Worm (Caenorhabditis elegans): ENCODE measurements around the gene C06C3.7.

The C06C3.7 gene

DNA sequence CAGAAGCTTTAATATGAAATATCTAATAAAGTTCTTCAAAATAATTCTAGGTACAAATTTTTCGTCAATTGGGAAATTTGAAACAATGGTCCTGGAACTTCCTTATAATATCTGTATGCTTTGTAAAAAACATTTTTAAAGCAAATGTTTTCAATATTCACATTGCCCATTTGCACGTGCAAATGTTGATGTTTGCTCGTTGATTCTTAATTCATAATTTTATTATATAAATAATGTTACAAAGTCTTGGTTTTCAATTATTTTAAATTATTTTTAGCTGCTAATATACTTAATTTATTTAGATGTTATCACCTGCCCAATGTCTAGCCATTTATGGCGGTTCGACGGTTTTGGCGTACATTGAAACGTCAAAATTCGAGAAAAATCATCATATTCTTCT is 36.6 kb downstream of the C06C3.7 start, which contains the start of gene M176.11:
TSS of gene M176.11 (plus strand) at position 301 of the 400 bp plus-strand sequence.
- no peak for TF ChIP-seq flt-1 (GFP tag; IDR thresholded peaks at IDR 0.05)
- no peak for TF ChIP-seq tra-4 (tag; optimal IDR thresholded peaks at IDR 0.05)
- no peak for TF ChIP-seq hnd-1 (tag; optimal IDR thresholded peaks at IDR 0.05)
- no peak for TF ChIP-seq tbx-11 (GFP tag; IDR thresholded peaks at IDR 0.05)

DNA sequence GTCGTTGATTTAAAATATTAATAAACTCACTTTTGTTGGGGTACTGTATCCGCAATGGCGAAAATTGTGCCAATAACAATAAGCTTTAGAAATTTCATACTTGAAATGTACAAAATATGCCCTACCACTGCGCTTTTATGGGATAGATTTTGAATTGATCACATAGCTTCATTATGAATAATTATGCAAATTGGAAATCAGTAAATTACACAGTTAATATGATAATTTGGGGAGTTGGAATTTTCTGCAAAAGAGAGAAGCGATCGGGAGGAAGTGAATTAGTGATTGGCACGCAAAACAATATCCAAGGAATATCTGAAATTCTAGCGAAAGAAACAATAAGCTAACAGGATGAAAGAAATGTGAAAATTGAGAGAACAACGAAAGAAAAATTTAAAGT is 40.7 kb downstream of the C06C3.7 start, which contains the start of gene M176.10:
TSS of gene M176.10 (minus strand) at position 101 of the 400 bp plus-strand sequence.
- TF ChIP-seq tbx-37 (GFP tag; conservative IDR thresholded peaks at IDR 0.05) (no peak), ceh-36 (tag; optimal IDR thresholded peaks at IDR 0.05) (no peak), flt-1 (GFP tag; IDR thresholded peaks at IDR 0.05) (no peak), pes-1 (GFP tag; IDR thresholded peaks at IDR 0.05) (no peak), ama-1 (optimal IDR thresholded peaks at IDR 0.05) (no peak), tbx-11 (GFP tag; IDR thresholded peaks at IDR 0.05) (no peak), B0310.2 (tag; optimal IDR thresholded peaks at IDR 0.05) (no peak), sea-1 (GFP tag; conservative IDR thresholded peaks at IDR 0.05) (no peak), ets-7 (tag; optimal IDR thresholded peaks at IDR 0.05) (no peak), scrt-1 (GFP tag; IDR thresholded peaks at IDR 0.05) (no peak), tra-4 (tag; optimal IDR thresholded peaks at IDR 0.05) (no peak), hnd-1 (tag; optimal IDR thresholded peaks at IDR 0.05) (no peak), hmbx-1 (tag; optimal IDR thresholded peaks at IDR 0.05) (no peak), hmg-4 (GFP tag; optimal IDR thresholded peaks at IDR 0.05) (no peak), F13C5.2 (tag; optimal IDR thresholded peaks at IDR 0.05) (no peak), aly-1 (tag; optimal IDR thresholded peaks at IDR 0.05) (no peak), ceh-13 (GFP tag; optimal IDR thresholded peaks at IDR 0.05) (no peak)

DNA sequence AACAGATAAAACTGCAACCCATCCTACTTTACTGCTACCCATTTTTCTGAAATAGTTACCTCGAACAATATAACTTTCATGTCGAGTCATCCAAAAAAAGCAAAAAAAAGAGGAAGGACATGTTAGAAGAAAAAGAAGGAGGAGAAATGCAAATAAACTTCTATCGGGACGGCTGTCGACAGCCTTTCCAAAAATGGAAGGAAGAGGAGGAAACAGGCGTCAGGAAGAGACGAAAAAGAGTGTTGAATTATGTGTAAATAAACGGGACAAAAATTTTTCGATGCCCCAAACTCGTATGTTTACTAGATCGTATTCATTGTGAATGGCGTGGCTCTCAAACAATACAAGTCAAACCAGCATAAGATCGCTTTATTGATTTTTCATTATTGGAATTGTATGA is 42.3 kb downstream of the C06C3.7 start, which contains the start of gene M176.5:
TSS of gene M176.5 (minus strand) at position 101 of the 400 bp plus-strand sequence.
- TF ChIP-seq aly-1 (tag; optimal IDR thresholded peaks at IDR 0.05) (no peak), ama-1 (optimal IDR thresholded peaks at IDR 0.05) (no peak), hmg-4 (GFP tag; optimal IDR thresholded peaks at IDR 0.05) (no peak), flt-1 (GFP tag; IDR thresholded peaks at IDR 0.05) (no peak), scrt-1 (GFP tag; IDR thresholded peaks at IDR 0.05) (no peak), ceh-36 (tag; optimal IDR thresholded peaks at IDR 0.05) (no peak), pes-1 (GFP tag; IDR thresholded peaks at IDR 0.05) (no peak), ceh-13 (GFP tag; optimal IDR thresholded peaks at IDR 0.05) (no peak), tra-4 (tag; optimal IDR thresholded peaks at IDR 0.05) (no peak), B0310.2 (tag; optimal IDR thresholded peaks at IDR 0.05) (no peak), hmbx-1 (tag; optimal IDR thresholded peaks at IDR 0.05) (no peak), tbx-11 (GFP tag; IDR thresholded peaks at IDR 0.05) (no peak), ets-7 (tag; optimal IDR thresholded peaks at IDR 0.05) (no peak)

DNA sequence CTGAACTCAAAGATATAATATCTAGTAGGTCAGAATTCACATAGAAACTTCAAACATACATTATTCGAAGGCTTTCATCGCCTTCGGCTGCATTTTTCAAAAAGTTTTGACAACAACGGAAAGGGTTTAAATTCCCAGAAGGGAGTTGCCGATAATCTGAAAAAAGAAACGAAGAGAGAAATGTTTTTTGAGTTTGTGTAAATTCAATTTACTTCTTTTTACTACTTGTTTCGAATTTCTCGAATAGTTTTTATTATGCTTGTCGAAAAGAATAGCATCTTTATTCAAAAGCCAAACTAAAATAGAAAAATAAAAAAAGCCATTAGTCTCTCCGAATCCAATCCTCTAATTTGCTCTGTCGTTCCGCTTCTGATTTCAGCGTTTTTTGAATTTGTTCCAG is 45.8 kb downstream of the C06C3.7 start:
- no peak for TF ChIP-seq ceh-36 (tag; optimal IDR thresholded peaks at IDR 0.05)
- no peak for TF ChIP-seq pes-1 (GFP tag; IDR thresholded peaks at IDR 0.05)
- no peak for TF ChIP-seq aly-1 (tag; optimal IDR thresholded peaks at IDR 0.05)
- no peak for TF ChIP-seq hnd-1 (tag; optimal IDR thresholded peaks at IDR 0.05)
- no peak for TF ChIP-seq sea-1 (GFP tag; conservative IDR thresholded peaks at IDR 0.05)
- no peak for TF ChIP-seq ceh-13 (GFP tag; optimal IDR thresholded peaks at IDR 0.05)
- TF ChIP-seq F13C5.2 (tag; optimal IDR thresholded peaks at IDR 0.05), result no peak
- TF ChIP-seq B0310.2 (tag; optimal IDR thresholded peaks at IDR 0.05), result no peak
- no peak for TF ChIP-seq hmbx-1 (tag; optimal IDR thresholded peaks at IDR 0.05)
- no peak for TF ChIP-seq hmg-4 (GFP tag; optimal IDR thresholded peaks at IDR 0.05)
- no peak for TF ChIP-seq tra-4 (tag; optimal IDR thresholded peaks at IDR 0.05)
- TF ChIP-seq tbx-11 (GFP tag; IDR thresholded peaks at IDR 0.05), result no peak
- TF ChIP-seq flt-1 (GFP tag; IDR thresholded peaks at IDR 0.05), result no peak
- TF ChIP-seq ets-7 (tag; optimal IDR thresholded peaks at IDR 0.05), result no peak
- TF ChIP-seq scrt-1 (GFP tag; IDR thresholded peaks at IDR 0.05), result no peak
- no peak for TF ChIP-seq ama-1 (optimal IDR thresholded peaks at IDR 0.05)
- no peak for TF ChIP-seq tbx-37 (GFP tag; conservative IDR thresholded peaks at IDR 0.05)

DNA sequence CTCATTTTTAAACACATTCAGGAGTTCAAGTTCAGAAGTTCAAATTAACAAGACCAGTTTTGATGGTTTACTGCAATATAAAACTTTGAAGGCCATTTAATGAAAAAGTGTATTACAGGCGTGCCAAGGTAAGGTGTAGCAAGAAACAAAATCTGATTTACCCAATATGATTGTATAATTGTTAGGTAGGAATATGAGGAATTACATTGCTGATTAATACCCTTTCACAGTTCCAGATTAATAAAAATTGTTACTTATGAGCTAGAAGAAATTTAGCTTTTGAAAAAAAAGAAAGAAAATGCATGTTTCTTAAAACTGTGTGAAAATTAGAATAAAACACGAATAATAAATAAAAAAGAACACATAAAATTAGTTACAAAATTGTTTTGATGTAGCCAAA is 48.3 kb downstream of the C06C3.7 start, which contains the start of gene kin-15:
TSS of gene kin-15 (minus strand) at position 101 of the 400 bp plus-strand sequence.
- TF ChIP-seq ama-1 (optimal IDR thresholded peaks at IDR 0.05), result no peak
- no peak for TF ChIP-seq F13C5.2 (tag; optimal IDR thresholded peaks at IDR 0.05)
- no peak for TF ChIP-seq scrt-1 (GFP tag; IDR thresholded peaks at IDR 0.05)
- TF ChIP-seq ets-7 (tag; optimal IDR thresholded peaks at IDR 0.05), result no peak
- TF ChIP-seq tra-4 (tag; optimal IDR thresholded peaks at IDR 0.05), result no peak
- TF ChIP-seq tbx-11 (GFP tag; IDR thresholded peaks at IDR 0.05), result no peak
- TF ChIP-seq ceh-36 (tag; optimal IDR thresholded peaks at IDR 0.05), result no peak
- no peak for TF ChIP-seq hmg-4 (GFP tag; optimal IDR thresholded peaks at IDR 0.05)

DNA sequence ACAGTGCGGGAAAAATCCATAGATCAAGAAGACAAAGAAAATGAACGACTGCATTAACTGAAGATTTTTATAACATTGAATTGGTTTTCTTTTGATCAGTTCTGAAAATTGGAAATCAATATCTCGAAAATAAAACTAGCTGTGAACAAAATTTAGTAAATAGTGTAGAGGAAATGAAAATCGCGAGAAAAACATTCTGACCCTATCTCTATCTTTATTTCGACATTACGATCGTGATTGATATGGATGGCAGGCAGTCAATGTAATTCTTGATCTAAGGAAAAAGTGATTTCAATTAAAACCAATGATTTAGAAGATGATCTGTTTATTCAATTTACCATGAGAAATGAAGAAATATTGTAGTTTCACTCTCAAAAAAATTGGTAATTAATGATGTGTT is 50.7 kb downstream of the C06C3.7 start, which contains the start of gene kin-16:
TSS of gene kin-16 (minus strand) at position 101 of the 400 bp plus-strand sequence.
- TF ChIP-seq tra-4 (tag; optimal IDR thresholded peaks at IDR 0.05) (no peak), hmbx-1 (tag; optimal IDR thresholded peaks at IDR 0.05) (no peak), ceh-13 (GFP tag; optimal IDR thresholded peaks at IDR 0.05) (no peak), hmg-4 (GFP tag; optimal IDR thresholded peaks at IDR 0.05) (no peak), F13C5.2 (tag; optimal IDR thresholded peaks at IDR 0.05) (no peak), tbx-37 (GFP tag; conservative IDR thresholded peaks at IDR 0.05) (no peak), ama-1 (optimal IDR thresholded peaks at IDR 0.05) (no peak), B0310.2 (tag; optimal IDR thresholded peaks at IDR 0.05) (no peak)
